Worm (Caenorhabditis elegans) whole organism, late embryonic: ENCODE measurements around the gene bbs-2.

Experiments
- K09A11.1 ChIP-seq: sonication (generic microtip); optimal IDR thresholded peaks from 2 replicates; lab custom pipeline; 2017; ENCODE audit warnings: antibody characterized with exemption, mild to moderate bottlenecking, missing genetic modification characterization, missing compliant biosample characterization; ENCODE audit not compliant: insufficient read depth
- T23F11.4 ChIP-seq: fragments of 200-800 bp; sonication (Bioruptor generic); optimal IDR thresholded peaks from 2 replicates; lab custom pipeline; 2018; ENCODE audit warnings: mild to moderate bottlenecking, missing genetic modification characterization, missing compliant biosample characterization
- Y22D7AL.16 ChIP-seq: sonication (generic microtip); optimal IDR thresholded peaks from 2 replicates; lab custom pipeline; 2016; ENCODE audit warnings: missing genetic modification characterization, missing compliant biosample characterization
- ama-1 ChIP-seq: fragments of 150-350 bp; optimal IDR thresholded peaks from 2 replicates; lab custom pipeline; 2014
- ceh-19 ChIP-seq: fragments of 200-800 bp; sonication (Bioruptor generic); optimal IDR thresholded peaks from 2 replicates; lab custom pipeline; 2018; ENCODE audit warnings: mild to moderate bottlenecking, missing genetic modification characterization, missing compliant biosample characterization
- ceh-30 ChIP-seq: fragments of 150-350 bp; optimal IDR thresholded peaks from 2 replicates; lab custom pipeline; 2014; ENCODE audit warnings: missing biosample characterization, missing genetic modification characterization
- ceh-45 ChIP-seq: fragments of 200-800 bp; sonication (Bioruptor generic); IDR thresholded peaks from 2 replicates; pipeline ENCODE4 v1.3.6; 2022; ENCODE audit warnings: missing genetic modification reagents, missing genetic modification characterization, missing compliant biosample characterization
- ceh-48 ChIP-seq: sonication (generic microtip); optimal IDR thresholded peaks from 2 replicates; lab custom pipeline; 2016; ENCODE audit warnings: missing genetic modification characterization, inconsistent platforms, missing compliant biosample characterization
- dve-1 ChIP-seq: sonication (generic microtip); optimal IDR thresholded peaks from 2 replicates; lab custom pipeline; 2017; ENCODE audit warnings: antibody characterized with exemption, mild to moderate bottlenecking, missing genetic modification characterization, missing compliant biosample characterization
- elt-2 ChIP-seq: sonication (generic microtip); optimal IDR thresholded peaks from 2 replicates; lab custom pipeline; 2016; ENCODE audit warnings: missing genetic modification reagents, missing genetic modification characterization, missing compliant biosample characterization
- eyg-1 ChIP-seq: sonication (generic microtip); optimal IDR thresholded peaks from 2 replicates; lab custom pipeline; 2016; ENCODE audit warnings: missing genotype, missing genetic modification characterization, missing compliant biosample characterization
- gmeb-2 ChIP-seq: sonication (generic microtip); optimal IDR thresholded peaks from 2 replicates; lab custom pipeline; 2016; ENCODE audit warnings: missing genetic modification characterization, inconsistent platforms, missing compliant biosample characterization
- hlh-13 ChIP-seq: fragments of 200-800 bp; sonication (Bioruptor generic); optimal IDR thresholded peaks from 2 replicates; lab custom pipeline; 2018; ENCODE audit warnings: mild to moderate bottlenecking, missing genetic modification characterization, missing compliant biosample characterization
- hlh-15 ChIP-seq: sonication (generic microtip); optimal IDR thresholded peaks from 2 replicates; lab custom pipeline; 2016; ENCODE audit warnings: missing genetic modification characterization, missing compliant biosample characterization
- hlh-30 ChIP-seq: sonication (generic microtip); optimal IDR thresholded peaks from 2 replicates; lab custom pipeline; 2017; ENCODE audit warnings: antibody characterized with exemption, missing genetic modification characterization, missing compliant biosample characterization; ENCODE audit not compliant: insufficient read depth
- hlh-6 ChIP-seq: sonication (generic microtip); optimal IDR thresholded peaks from 2 replicates; lab custom pipeline; 2016; ENCODE audit warnings: missing genotype, missing genetic modification characterization, missing compliant biosample characterization
- mec-3 ChIP-seq: sonication (generic microtip); optimal IDR thresholded peaks from 2 replicates; lab custom pipeline; 2016; ENCODE audit warnings: borderline replicate concordance, missing genetic modification characterization, missing compliant biosample characterization
- nfya-1 ChIP-seq: sonication (generic microtip); optimal IDR thresholded peaks from 2 replicates; lab custom pipeline; 2017; ENCODE audit warnings: missing genetic modification characterization, mild to moderate bottlenecking, missing compliant biosample characterization, antibody characterized with exemption, moderate library complexity
- nhr-11 ChIP-seq: fragments of 150-350 bp; optimal IDR thresholded peaks from 2 replicates; lab custom pipeline; 2014; ENCODE audit warnings: missing biosample characterization, missing genetic modification characterization
- odd-2 ChIP-seq: sonication (generic microtip); optimal IDR thresholded peaks from 2 replicates; lab custom pipeline; 2017; ENCODE audit warnings: antibody characterized with exemption, mild to moderate bottlenecking, missing genetic modification characterization, missing compliant biosample characterization
- pat-9 ChIP-seq: fragments of 200-800 bp; sonication (Bioruptor generic); optimal IDR thresholded peaks from 2 replicates; lab custom pipeline; 2018; ENCODE audit warnings: mild to moderate bottlenecking, missing genetic modification characterization, moderate library complexity, missing compliant biosample characterization
- pha-4 ChIP-seq: fragments of 150-350 bp; optimal IDR thresholded peaks from 2 replicates; lab custom pipeline; 2018; ENCODE audit warnings: missing biosample characterization, missing genetic modification reagents, missing genetic modification characterization
- pqm-1 ChIP-seq: sonication (generic microtip); optimal IDR thresholded peaks from 2 replicates; lab custom pipeline; 2016; ENCODE audit warnings: missing genetic modification characterization, missing compliant biosample characterization
- pros-1 ChIP-seq: fragments of 150-350 bp; optimal IDR thresholded peaks from 2 replicates; lab custom pipeline; 2014; ENCODE audit warnings: missing biosample characterization, missing genetic modification reagents, missing genetic modification characterization
- sox-2 ChIP-seq: fragments of 200-800 bp; sonication (Bioruptor generic); IDR thresholded peaks from 2 replicates; pipeline ENCODE4 v1.3.6; 2022; ENCODE audit warnings: missing genetic modification reagents, missing genetic modification characterization, missing compliant biosample characterization
- ttx-3 ChIP-seq: sonication (generic microtip); optimal IDR thresholded peaks from 2 replicates; lab custom pipeline; 2016; ENCODE audit warnings: missing genetic modification reagents, missing genetic modification characterization, missing compliant biosample characterization
- unc-42 ChIP-seq: sonication (generic microtip); optimal IDR thresholded peaks from 2 replicates; lab custom pipeline; 2016; ENCODE audit warnings: missing genotype, missing genetic modification characterization, missing compliant biosample characterization

Gene bbs-2

DNA sequence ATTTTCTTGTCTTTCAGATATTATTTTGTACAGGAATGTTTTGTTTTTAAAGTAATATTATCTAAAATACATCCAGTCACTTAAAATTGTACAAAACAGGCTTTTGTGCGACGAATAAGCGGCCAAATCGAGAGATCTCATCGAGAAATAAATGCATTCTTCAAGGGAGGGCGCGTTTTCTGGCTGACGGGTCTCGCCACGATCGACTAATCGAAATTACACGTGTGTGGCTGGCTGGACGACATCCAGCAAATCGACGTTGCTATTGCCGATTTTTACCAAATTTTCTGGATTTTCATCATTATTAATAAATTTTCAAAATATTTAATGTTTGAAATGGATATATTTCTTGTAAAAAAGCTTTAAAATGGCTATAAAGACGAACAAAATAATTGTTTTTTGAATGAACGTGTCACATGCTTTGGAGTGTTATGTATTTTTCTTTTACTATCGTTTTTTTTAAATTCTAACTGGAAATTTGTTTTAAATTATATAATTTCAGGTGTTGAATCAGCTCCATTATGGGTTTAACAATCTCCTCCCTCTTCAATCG, 48.3 kb downstream of the bbs-2 start, which contains the start of gene arf-5:
TSS of gene arf-5 (plus strand) at position 503 of the 553 bp plus-strand sequence.
- peak; percentile 7 for TF ChIP-seq unc-42 (tag; lab: Kevin White, UChicago)
- no peak for TF ChIP-seq ceh-30 (tag; lab: Kevin White, UChicago)
- no peak for TF ChIP-seq pros-1 (tag; lab: Kevin White, UChicago)
- TF ChIP-seq eyg-1 (tag; lab: Kevin White, UChicago): no peak
- peak; percentile 14 for TF ChIP-seq nfya-1 (tag; lab: Kevin White, UChicago)
- TF ChIP-seq pqm-1 (tag; lab: Kevin White, UChicago): no peak
- no peak for TF ChIP-seq pha-4 (tag; lab: Kevin White, UChicago)
- TF ChIP-seq T23F11.4 (GFP tag; lab: Kevin White, UChicago): no peak
- TF ChIP-seq mec-3 (tag; lab: Kevin White, UChicago): no peak
- no peak for TF ChIP-seq ttx-3 (tag; lab: Kevin White, UChicago)
- no peak for TF ChIP-seq ceh-19 (GFP tag; lab: Kevin White, UChicago)
- peak; percentile 35 for TF ChIP-seq hlh-30 (tag; lab: Kevin White, UChicago)

DNA sequence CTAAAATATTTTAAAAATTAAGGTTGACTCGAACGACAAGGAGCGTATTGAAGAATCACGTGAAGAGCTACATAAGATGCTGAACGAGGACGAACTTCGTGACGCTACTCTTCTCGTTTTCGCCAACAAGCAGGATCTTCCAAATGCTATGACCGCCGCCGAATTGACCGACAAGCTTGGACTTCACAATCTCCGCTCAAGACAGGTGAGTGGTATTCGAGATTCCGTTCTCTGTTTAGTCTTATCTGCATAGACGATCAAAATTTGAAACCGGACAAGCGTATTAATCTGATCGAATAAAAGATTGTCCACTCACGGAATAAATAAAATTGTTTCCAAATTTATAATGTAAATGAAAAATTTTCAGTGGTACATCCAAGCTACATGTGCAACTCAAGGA, 49.2 kb downstream of the bbs-2 start:
- TF ChIP-seq odd-2 (tag; lab: Kevin White, UChicago) (no peak), ceh-48 (tag; lab: Kevin White, UChicago) (no peak), nhr-11 (tag; lab: Kevin White, UChicago) (no peak), ceh-45 (no peak), hlh-6 (tag; lab: Kevin White, UChicago) (no peak), gmeb-2 (tag; lab: Kevin White, UChicago) (no peak), sox-2 (no peak), Y22D7AL.16 (tag; lab: Kevin White, UChicago) (no peak), ceh-30 (tag; lab: Kevin White, UChicago) (no peak), hlh-15 (tag; lab: Kevin White, UChicago) (no peak), hlh-13 (GFP tag; lab: Kevin White, UChicago) (no peak), pat-9 (tag; lab: Kevin White, UChicago) (no peak)

DNA sequence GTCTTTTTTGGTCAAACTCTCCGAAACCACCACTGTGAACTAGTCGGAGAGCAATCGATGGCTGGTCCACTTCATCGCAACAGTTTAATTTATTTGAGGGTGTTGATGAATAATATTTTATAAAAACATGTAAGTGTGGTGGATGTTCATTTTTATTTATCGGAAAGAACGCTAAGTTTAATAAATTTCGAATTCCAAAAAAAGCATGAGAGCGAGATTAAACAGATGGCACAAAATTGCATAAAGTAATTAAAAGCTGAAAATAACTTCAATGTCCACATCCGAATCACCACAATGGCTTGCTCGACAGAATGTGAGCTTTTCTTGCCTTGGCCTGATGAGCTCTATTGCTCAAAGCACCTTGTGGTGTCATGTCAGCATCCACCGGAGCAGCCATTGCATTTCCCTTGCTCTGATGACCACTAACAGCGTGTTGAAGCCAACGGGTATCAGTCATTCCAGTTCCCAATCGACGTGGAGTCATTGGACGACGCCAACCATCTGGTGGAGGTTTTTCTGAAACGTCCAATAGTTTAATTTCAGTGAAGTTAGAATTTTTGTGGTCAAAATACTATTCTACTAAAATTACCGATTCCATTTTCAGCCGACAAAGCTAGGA, 50.0 kb downstream of the bbs-2 start:
- TF ChIP-seq hlh-13 (GFP tag; lab: Kevin White, UChicago): no peak
- peak; percentile 13 for TF ChIP-seq ama-1 (lab: Kevin White, UChicago)

DNA sequence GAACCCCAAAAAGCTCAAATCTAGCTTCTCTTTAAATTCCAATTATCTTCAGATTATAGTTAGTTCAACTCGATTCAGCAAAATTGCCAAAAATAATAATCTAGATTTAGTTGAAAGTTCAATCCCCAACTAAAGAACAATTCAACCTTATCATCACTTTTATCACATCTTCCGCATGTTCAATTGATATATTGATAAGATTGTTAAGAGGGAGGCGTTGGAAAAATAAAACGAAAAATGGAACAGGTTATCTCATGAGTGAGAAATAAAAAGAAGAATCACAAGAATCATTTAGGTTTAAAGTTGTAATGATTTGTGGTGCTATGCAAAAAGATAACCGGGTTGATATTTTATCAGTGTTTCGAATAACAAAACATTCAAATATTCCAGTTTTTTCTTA, 51.9 kb downstream of the bbs-2 start:
- TF ChIP-seq dve-1 (no peak), elt-2 (peak; percentile 84)

ce11 chrIV:7987083-7987482, 53.2 kb downstream of the bbs-2 start, which contains the start of gene mec-17:
Gene mec-17, minus strand, starts transcription at chrIV:7987183.
- TF ChIP-seq hlh-15 (tag; lab: Kevin White, UChicago): no peak
- no peak for TF ChIP-seq K09A11.1
